Worm (Caenorhabditis elegans): ENCODE data around the gene F53B7.7.

- no peak for TF ChIP-seq W03F9.2 (tag; optimal IDR thresholded peaks at IDR 0.05)
- TF ChIP-seq him-1 (tag; optimal IDR thresholded peaks at IDR 0.05): no peak
Measured at ce11 chrV:11030675-11031074, 31.8 kb downstream of the F53B7.7 start.

All from whole organism, L4/young adult.